ENCODE assay signal across 1 fruit fly cellular context in genomic region chr3R:16448378-16449134, dm6.
TF ChIP-seq lines count a peak whose summit lies in the region.

No protein-coding gene starts in this region.

TF ChIP-seq in whole organism, embryonic, 481 proteins besides CTCF, POLR2A, EP300 and RAD21 (continued from another document and continues in another):
- peak; percentile 64 for TF ChIP-seq CG16815 (GFP tag; optimal IDR thresholded peaks at IDR 0.05; lab: Kevin White, UChicago)
- peak; percentile 75 for TF ChIP-seq Fer3 (tag; optimal IDR thresholded peaks at IDR 0.05; lab: Kevin White, UChicago)
- TF ChIP-seq CG11696 (GFP tag; IDR thresholded peaks at IDR 0.05; lab: Robert Waterston, UW) = peak; percentile 72
- peak; percentile 76 for TF ChIP-seq CG14441 (GFP tag; IDR thresholded peaks at IDR 0.05; lab: Robert Waterston, UW)
- peak; percentile 80 for TF ChIP-seq wor (GFP tag; IDR thresholded peaks at IDR 0.05; lab: Robert Waterston, UW)
- TF ChIP-seq bigmax (GFP tag; optimal IDR thresholded peaks at IDR 0.05; lab: Kevin White, UChicago) = no peak
- peak; percentile 72 for TF ChIP-seq NfI (GFP tag; optimal IDR thresholded peaks at IDR 0.05; lab: Kevin White, UChicago)
- TF ChIP-seq tll (GFP tag; optimal IDR thresholded peaks at IDR 0.05; lab: Kevin White, UChicago) = no peak
- TF ChIP-seq CG13894 (tag; optimal IDR thresholded peaks at IDR 0.05; lab: Kevin White, UChicago) = no peak
- peak; percentile 7 for TF ChIP-seq sug (tag; optimal IDR thresholded peaks at IDR 0.05; lab: Kevin White, UChicago)
- TF ChIP-seq CG15269 (tag; optimal IDR thresholded peaks at IDR 0.05; lab: Kevin White, UChicago) = peak; percentile 56
- no peak for TF ChIP-seq CG42726 (GFP tag; IDR thresholded peaks at IDR 0.05; lab: Robert Waterston, UW; ENCODE audit: partially characterized antibody)
- peak; percentile 18 for TF ChIP-seq CG2875 (GFP tag; optimal IDR thresholded peaks at IDR 0.05; lab: Kevin White, UChicago)
- TF ChIP-seq gro (GFP tag; optimal IDR thresholded peaks at IDR 0.05; lab: Kevin White, UChicago) = no peak
- TF ChIP-seq CG13424 (tag; optimal IDR thresholded peaks at IDR 0.05; lab: Kevin White, UChicago) = peak; percentile 29
- no peak for TF ChIP-seq CG18619 (GFP tag; optimal IDR thresholded peaks at IDR 0.05; lab: Kevin White, UChicago)
- peak; percentile 27; the same call in 1 of the 2 replicates for TF ChIP-seq bowl (GFP tag; IDR thresholded peaks at IDR 0.05; lab: Robert Waterston, UW)
- peak; percentile 60 for TF ChIP-seq CG3281 (GFP tag; optimal IDR thresholded peaks at IDR 0.05; lab: Kevin White, UChicago)
- peak; percentile 77 for TF ChIP-seq CG7786 (GFP tag; optimal IDR thresholded peaks at IDR 0.05; lab: Kevin White, UChicago)
- TF ChIP-seq CG3163 (GFP tag; optimal IDR thresholded peaks at IDR 0.05; lab: Kevin White, UChicago) = no peak
- TF ChIP-seq al (GFP tag; IDR thresholded peaks at IDR 0.05; lab: Robert Waterston, UW) = peak; percentile 54; the same call in 1 of the 2 replicates
- no peak for TF ChIP-seq Hey (tag; optimal IDR thresholded peaks at IDR 0.05; lab: Kevin White, UChicago)
- TF ChIP-seq mirr (GFP tag; optimal IDR thresholded peaks at IDR 0.05; lab: Kevin White, UChicago) = peak; percentile 20
- peak; percentile 48 for TF ChIP-seq Mes4 (GFP tag; optimal IDR thresholded peaks at IDR 0.05; lab: Kevin White, UChicago)
- TF ChIP-seq phol (tag; optimal IDR thresholded peaks at IDR 0.05; lab: Kevin White, UChicago) = peak; percentile 62
- peak; percentile 46 for TF ChIP-seq D19A (tag; optimal IDR thresholded peaks at IDR 0.05; lab: Kevin White, UChicago)
- TF ChIP-seq nmo (GFP tag; optimal IDR thresholded peaks at IDR 0.05; lab: Kevin White, UChicago) = peak; percentile 65
- TF ChIP-seq da (GFP tag; optimal IDR thresholded peaks at IDR 0.05; lab: Kevin White, UChicago) = peak; percentile 50
- peak; percentile 70 for TF ChIP-seq CG4730 (GFP tag; IDR thresholded peaks at IDR 0.05; lab: Robert Waterston, UW)
- TF ChIP-seq cad (GFP tag; optimal IDR thresholded peaks at IDR 0.05; lab: Kevin White, UChicago) = no peak
- TF ChIP-seq CG8290 (GFP tag; optimal IDR thresholded peaks at IDR 0.05; lab: Kevin White, UChicago) = no peak
- TF ChIP-seq CG8290 (tag; optimal IDR thresholded peaks at IDR 0.05; lab: Kevin White, UChicago) = peak in 1 of 2 experiments; percentile 97
- TF ChIP-seq CG18262 (tag; optimal IDR thresholded peaks at IDR 0.05; lab: Kevin White, UChicago) = peak; percentile 82
- no peak for TF ChIP-seq CG15073 (GFP tag; optimal IDR thresholded peaks at IDR 0.05; lab: Kevin White, UChicago)
- peak; percentile 65 for TF ChIP-seq Vsx1 (GFP tag; optimal IDR thresholded peaks at IDR 0.05; lab: Kevin White, UChicago)
- peak; percentile 65 for TF ChIP-seq oc (tag; optimal IDR thresholded peaks at IDR 0.05; lab: Kevin White, UChicago)
- peak; percentile 58 for TF ChIP-seq tup (GFP tag; optimal IDR thresholded peaks at IDR 0.05; lab: Kevin White, UChicago)
- TF ChIP-seq CG11504 (tag; optimal IDR thresholded peaks at IDR 0.05; lab: Kevin White, UChicago) = peak; percentile 53
- peak; percentile 92 for TF ChIP-seq CG12769 (tag; optimal IDR thresholded peaks at IDR 0.05; lab: Kevin White, UChicago)
- TF ChIP-seq rib (GFP tag; IDR thresholded peaks at IDR 0.05; lab: Robert Waterston, UW) = peak; percentile 27; the same call in 1 of the 2 replicates
- no peak for TF ChIP-seq ab (GFP tag; optimal IDR thresholded peaks at IDR 0.05; lab: Kevin White, UChicago)
- TF ChIP-seq lmd (GFP tag; IDR thresholded peaks at IDR 0.05; lab: Robert Waterston, UW) = peak; percentile 82
- peak; percentile 63 for TF ChIP-seq stc (GFP tag; IDR thresholded peaks at IDR 0.05; lab: Robert Waterston, UW)
- TF ChIP-seq CG9797 (GFP tag; optimal IDR thresholded peaks at IDR 0.05; lab: Kevin White, UChicago) = no peak
- peak; percentile 48 for TF ChIP-seq CG18599 (GFP tag; optimal IDR thresholded peaks at IDR 0.05; lab: Kevin White, UChicago)
- TF ChIP-seq CG11247 (GFP tag; IDR thresholded peaks at IDR 0.05; lab: Robert Waterston, UW) = peak; percentile 75
- TF ChIP-seq CG2678 (tag; optimal IDR thresholded peaks at IDR 0.05; lab: Kevin White, UChicago) = peak; percentile 65
- TF ChIP-seq CG17802 (tag; optimal IDR thresholded peaks at IDR 0.05; lab: Kevin White, UChicago) = peak; percentile 77
- TF ChIP-seq ERR (GFP tag; optimal IDR thresholded peaks at IDR 0.05; lab: Kevin White, UChicago) = peak; percentile 46
- no peak for TF ChIP-seq ash1 (GFP tag; optimal IDR thresholded peaks at IDR 0.05; lab: Kevin White, UChicago)
- no peak for TF ChIP-seq Adf1 (GFP tag; IDR thresholded peaks at IDR 0.05; lab: Robert Waterston, UW)
- peak; percentile 13 for TF ChIP-seq chn (GFP tag; optimal IDR thresholded peaks at IDR 0.05; lab: Kevin White, UChicago)
- TF ChIP-seq lab (GFP tag; optimal IDR thresholded peaks at IDR 0.05; lab: Kevin White, UChicago) = peak; percentile 56
- TF ChIP-seq TFAM (GFP tag; optimal IDR thresholded peaks at IDR 0.05; lab: Kevin White, UChicago) = no peak
- TF ChIP-seq en (GFP tag; optimal IDR thresholded peaks at IDR 0.05; lab: Kevin White, UChicago) = peak; percentile 63
- TF ChIP-seq pros (GFP tag; optimal IDR thresholded peaks at IDR 0.05; lab: Kevin White, UChicago) = no peak
- peak; percentile 75 for TF ChIP-seq trem (tag; optimal IDR thresholded peaks at IDR 0.05; lab: Kevin White, UChicago)
- no peak for TF ChIP-seq Hand (GFP tag; optimal IDR thresholded peaks at IDR 0.05; lab: Kevin White, UChicago)
- peak; percentile 75 for TF ChIP-seq Blimp-1 (GFP tag; optimal IDR thresholded peaks at IDR 0.05; lab: Kevin White, UChicago)
- TF ChIP-seq CG13624 (GFP tag; optimal IDR thresholded peaks at IDR 0.05; lab: Kevin White, UChicago) = peak; percentile 17
- TF ChIP-seq Oli (tag; optimal IDR thresholded peaks at IDR 0.05; lab: Kevin White, UChicago) = peak; percentile 61
- peak; percentile 28 for TF ChIP-seq ssp (GFP tag; IDR thresholded peaks at IDR 0.05; lab: Robert Waterston, UW)
- no peak for TF ChIP-seq eyg (GFP tag; optimal IDR thresholded peaks at IDR 0.05; lab: Kevin White, UChicago)
- peak; percentile 84 for TF ChIP-seq sens (GFP tag; lab: Kevin White, UChicago)
- TF ChIP-seq CG7271 (tag; optimal IDR thresholded peaks at IDR 0.05; lab: Kevin White, UChicago) = no peak
- TF ChIP-seq CG14667 (GFP tag; IDR thresholded peaks at IDR 0.05; lab: Robert Waterston, UW) = peak; percentile 80
- 0 out of 2 replicates have a peak, but pooled peaks have one; percentile 5 for TF ChIP-seq aop (GFP tag; IDR thresholded peaks at IDR 0.05; lab: Robert Waterston, UW)
- peak; percentile 78 for TF ChIP-seq CG1024 (GFP tag; IDR thresholded peaks at IDR 0.05; lab: Robert Waterston, UW)
- peak; percentile 48 for TF ChIP-seq CG3407 (GFP tag; optimal IDR thresholded peaks at IDR 0.05; lab: Kevin White, UChicago)
- peak; percentile 77 for TF ChIP-seq fd96Cb (tag; optimal IDR thresholded peaks at IDR 0.05; lab: Kevin White, UChicago)
- peak; percentile 56 for TF ChIP-seq lilli (GFP tag; optimal IDR thresholded peaks at IDR 0.05; lab: Kevin White, UChicago)
- no peak for TF ChIP-seq Stat92E (GFP tag; optimal IDR thresholded peaks at IDR 0.05; lab: Kevin White, UChicago)
- no peak for TF ChIP-seq CG11723 (GFP tag; optimal IDR thresholded peaks at IDR 0.05; lab: Kevin White, UChicago)
- peak; percentile 79 for TF ChIP-seq PHDP (tag; optimal IDR thresholded peaks at IDR 0.05; lab: Kevin White, UChicago)
- TF ChIP-seq CG1792 (GFP tag; optimal IDR thresholded peaks at IDR 0.05; lab: Kevin White, UChicago) = peak; percentile 13
- TF ChIP-seq mld (GFP tag; IDR thresholded peaks at IDR 0.05; lab: Robert Waterston, UW; ENCODE audit: partially characterized antibody) = no peak
- TF ChIP-seq zen (tag; optimal IDR thresholded peaks at IDR 0.05; lab: Kevin White, UChicago) = peak; percentile 50
- TF ChIP-seq CG10274 (GFP tag; optimal IDR thresholded peaks at IDR 0.05; lab: Kevin White, UChicago) = no peak
- TF ChIP-seq salm (tag; optimal IDR thresholded peaks at IDR 0.05; lab: Kevin White, UChicago) = peak; percentile 66
- peak; percentile 80 for TF ChIP-seq slbo (GFP tag; IDR thresholded peaks at IDR 0.05; lab: Robert Waterston, UW)
- TF ChIP-seq pnt (GFP tag; optimal IDR thresholded peaks at IDR 0.05; lab: Kevin White, UChicago) = peak; percentile 82
- peak; percentile 29 for TF ChIP-seq CG6813 (GFP tag; optimal IDR thresholded peaks at IDR 0.05; lab: Kevin White, UChicago)
- peak; percentile 77 for TF ChIP-seq Gug (GFP tag; IDR thresholded peaks at IDR 0.05; lab: Robert Waterston, UW)
- TF ChIP-seq CG17359 (tag; optimal IDR thresholded peaks at IDR 0.05; lab: Kevin White, UChicago) = peak; percentile 85
- no peak for TF ChIP-seq HLHmδ (GFP tag; optimal IDR thresholded peaks at IDR 0.05; lab: Kevin White, UChicago)
- TF ChIP-seq CG4820 (GFP tag; optimal IDR thresholded peaks at IDR 0.05; lab: Kevin White, UChicago) = peak; percentile 40
- TF ChIP-seq amos (GFP tag; IDR thresholded peaks at IDR 0.05; lab: Robert Waterston, UW; ENCODE audit: partially characterized antibody) = no peak
- peak; percentile 71; the same call in 1 of the 2 replicates for TF ChIP-seq Lim3 (GFP tag; IDR thresholded peaks at IDR 0.05; lab: Robert Waterston, UW)
- peak; percentile 65 for TF ChIP-seq zfh2 (GFP tag; optimal IDR thresholded peaks at IDR 0.05; lab: Kevin White, UChicago)
- peak; percentile 20 for TF ChIP-seq fu2 (GFP tag; optimal IDR thresholded peaks at IDR 0.05; lab: Kevin White, UChicago)
- TF ChIP-seq crol (GFP tag; IDR thresholded peaks at IDR 0.05; lab: Robert Waterston, UW) = peak; percentile 68
- TF ChIP-seq nom (GFP tag; optimal IDR thresholded peaks at IDR 0.05; lab: Kevin White, UChicago) = peak; percentile 90
- peak; percentile 67 for TF ChIP-seq Fer1 (GFP tag; optimal IDR thresholded peaks at IDR 0.05; lab: Kevin White, UChicago)
- TF ChIP-seq fru (optimal IDR thresholded peaks at IDR 0.05; lab: Kevin White, UChicago) = no peak
- no peak for TF ChIP-seq klu (GFP tag; IDR thresholded peaks at IDR 0.05; lab: Robert Waterston, UW)
- TF ChIP-seq Atf6 (GFP tag; IDR thresholded peaks at IDR 0.05; lab: Robert Waterston, UW) = peak; percentile 57; the same call in 1 of the 2 replicates
- TF ChIP-seq pita (GFP tag; optimal IDR thresholded peaks at IDR 0.05; lab: Kevin White, UChicago) = no peak
- no peak for TF ChIP-seq CG15011 (GFP tag; optimal IDR thresholded peaks at IDR 0.05; lab: Kevin White, UChicago)
- peak; percentile 73 for TF ChIP-seq ttk (GFP tag; IDR thresholded peaks at IDR 0.05; lab: Robert Waterston, UW)
- TF ChIP-seq kni (GFP tag; optimal IDR thresholded peaks at IDR 0.05; lab: Kevin White, UChicago) = no peak
- TF ChIP-seq CG4424 (GFP tag; optimal IDR thresholded peaks at IDR 0.05; lab: Kevin White, UChicago) = no peak
- peak; percentile 77; the same call in 2 of the 3 replicates for TF ChIP-seq CG3726 (GFP tag; IDR thresholded peaks at IDR 0.05; lab: Robert Waterston, UW)
- TF ChIP-seq z (GFP tag; IDR thresholded peaks at IDR 0.05; lab: Robert Waterston, UW) = peak; percentile 64; the same call in 2 of the 3 replicates
- no peak; the same call in 1 of the 2 replicates for TF ChIP-seq seq (GFP tag; IDR thresholded peaks at IDR 0.05; lab: Robert Waterston, UW)
- peak; percentile 91 for TF ChIP-seq CG32772 (GFP tag; IDR thresholded peaks at IDR 0.05; lab: Robert Waterston, UW)
- TF ChIP-seq CG30431 (GFP tag; optimal IDR thresholded peaks at IDR 0.05; lab: Kevin White, UChicago) = peak; percentile 72
- TF ChIP-seq NC2β (GFP tag; optimal IDR thresholded peaks at IDR 0.05; lab: Kevin White, UChicago) = peak; percentile 51
- TF ChIP-seq CG11398 (GFP tag; optimal IDR thresholded peaks at IDR 0.05; lab: Kevin White, UChicago) = no peak
- TF ChIP-seq ara (GFP tag; IDR thresholded peaks at IDR 0.05; lab: Robert Waterston, UW) = peak; percentile 93
- TF ChIP-seq gem (tag; optimal IDR thresholded peaks at IDR 0.05; lab: Kevin White, UChicago) = peak; percentile 85
- TF ChIP-seq B-H2 (GFP tag; optimal IDR thresholded peaks at IDR 0.05; lab: Kevin White, UChicago) = no peak
- peak; percentile 57 for TF ChIP-seq CG5245 (GFP tag; optimal IDR thresholded peaks at IDR 0.05; lab: Kevin White, UChicago)
- TF ChIP-seq Dbx (GFP tag; IDR thresholded peaks at IDR 0.05; lab: Robert Waterston, UW) = peak; percentile 17; the same call in 1 of the 3 replicates
- TF ChIP-seq HLH4C (GFP tag; IDR thresholded peaks at IDR 0.05; lab: Robert Waterston, UW; ENCODE audit: partially characterized antibody) = no peak
- TF ChIP-seq CG4328 (GFP tag; optimal IDR thresholded peaks at IDR 0.05; lab: Kevin White, UChicago) = no peak
- no peak for TF ChIP-seq Elba2 (GFP tag; optimal IDR thresholded peaks at IDR 0.05; lab: Kevin White, UChicago)
- TF ChIP-seq Myb (GFP tag; optimal IDR thresholded peaks at IDR 0.05; lab: Kevin White, UChicago) = peak; percentile 21
- TF ChIP-seq CG13123 (GFP tag; optimal IDR thresholded peaks at IDR 0.05; lab: Kevin White, UChicago) = peak; percentile 5
- peak; percentile 73 for TF ChIP-seq cas (GFP tag; IDR thresholded peaks at IDR 0.05; lab: Robert Waterston, UW)
- no peak for TF ChIP-seq stwl (tag; optimal IDR thresholded peaks at IDR 0.05; lab: Kevin White, UChicago)
- peak in 1 of 2 experiments; percentile 60 for TF ChIP-seq Hr78 (GFP tag; optimal IDR thresholded peaks at IDR 0.05; lab: Kevin White, UChicago)
- peak; percentile 75 for TF ChIP-seq Optix (GFP tag; IDR thresholded peaks at IDR 0.05; lab: Robert Waterston, UW)
- TF ChIP-seq onecut (GFP tag; IDR thresholded peaks at IDR 0.05; lab: Robert Waterston, UW) = peak; percentile 19
- no peak for TF ChIP-seq CG6854 (GFP tag; optimal IDR thresholded peaks at IDR 0.05; lab: Kevin White, UChicago)
- TF ChIP-seq dmrt11E (tag; optimal IDR thresholded peaks at IDR 0.05; lab: Kevin White, UChicago) = peak; percentile 81
- TF ChIP-seq dimm (GFP tag; IDR thresholded peaks at IDR 0.05; lab: Robert Waterston, UW) = peak; percentile 75
- TF ChIP-seq trh (GFP tag; optimal IDR thresholded peaks at IDR 0.05; lab: Kevin White, UChicago) = peak; percentile 8
- TF ChIP-seq zf30C (GFP tag; optimal IDR thresholded peaks at IDR 0.05; lab: Kevin White, UChicago) = peak; percentile 76
- peak; percentile 30 for TF ChIP-seq CG8089 (GFP tag; optimal IDR thresholded peaks at IDR 0.05; lab: Kevin White, UChicago)
- peak; percentile 74 for TF ChIP-seq CG6272 (GFP tag; IDR thresholded peaks at IDR 0.05; lab: Robert Waterston, UW)
- peak; percentile 49 for TF ChIP-seq CG13775 (GFP tag; optimal IDR thresholded peaks at IDR 0.05; lab: Kevin White, UChicago)
- TF ChIP-seq CG2712 (tag; optimal IDR thresholded peaks at IDR 0.05; lab: Kevin White, UChicago) = peak; percentile 75
- TF ChIP-seq Sry-δ (GFP tag; optimal IDR thresholded peaks at IDR 0.05; lab: Kevin White, UChicago) = no peak
